Worm (Caenorhabditis elegans) whole organism, L3 larva: ENCODE data around the gene T06A10.2.

Source experiments
- eor-1 ChIP-seq, 2 experiments: fragments of 150-350 bp; optimal IDR thresholded peaks; 2 replicates each; lab custom pipeline; 2014 to 2018; ENCODE audit warnings: missing biosample characterization in 2 of 2, missing genetic modification characterization in 2 of 2
- mdl-1 ChIP-seq: fragments of 150-350 bp; optimal IDR thresholded peaks from 2 replicates; lab custom pipeline; 2014; ENCODE audit warnings: missing biosample characterization, missing genetic modification characterization
- nhr-76 ChIP-seq: fragments of 150-350 bp; sonication (generic microtip); optimal IDR thresholded peaks from 5 replicates; lab custom pipeline; 2014; ENCODE audit warnings: missing biosample characterization, missing genetic modification characterization
- snpc-4 ChIP-seq: fragments of 150-350 bp; optimal IDR thresholded peaks from 2 replicates; lab custom pipeline; 2014; ENCODE audit warnings: missing biosample characterization, missing genetic modification characterization

DNA sequence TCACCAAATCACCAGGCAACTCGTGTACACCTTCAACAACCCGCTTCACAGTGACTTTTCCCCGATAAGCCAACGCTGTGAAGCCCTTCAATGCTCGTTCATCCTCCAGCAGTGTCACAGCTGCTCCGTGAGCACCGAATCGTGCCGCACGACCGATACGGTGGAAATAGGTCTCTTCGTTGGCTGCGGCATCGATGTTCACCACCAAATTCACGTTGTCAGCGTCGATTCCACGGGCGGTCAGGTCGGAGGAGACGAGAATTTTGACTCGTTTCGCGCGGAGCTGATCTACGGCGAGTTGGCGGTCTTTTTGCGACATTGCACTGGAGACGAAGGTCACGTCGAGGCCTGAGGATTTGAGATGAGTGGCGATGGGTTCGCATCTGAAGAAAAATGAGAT, 34.7 kb upstream of the T06A10.2 start:
- TF ChIP-seq eor-1 (tag; optimal IDR thresholded peaks at IDR 0.05; lab: Kevin White, UChicago) = no peak
- no peak for TF ChIP-seq snpc-4 (tag; lab: Kevin White, UChicago)
- no peak for TF ChIP-seq nhr-76 (tag; lab: Kevin White, UChicago)
- TF ChIP-seq mdl-1 (tag; lab: Kevin White, UChicago) = no peak
